Worm (Caenorhabditis elegans) whole organism, L4/young adult: ENCODE results near the gene glt-3.

Experiments used
- dao-5 ChIP-seq: sonication (generic microtip); optimal IDR thresholded peaks from 2 replicates; lab custom pipeline; 2016; ENCODE audit warnings: missing genotype, missing genetic modification characterization, moderate library complexity, missing compliant biosample characterization
- him-1 ChIP-seq: sonication (generic microtip); optimal IDR thresholded peaks from 2 replicates; lab custom pipeline; 2016; ENCODE audit warnings: missing genotype, missing genetic modification reagents, missing genetic modification characterization, missing compliant biosample characterization

DNA sequence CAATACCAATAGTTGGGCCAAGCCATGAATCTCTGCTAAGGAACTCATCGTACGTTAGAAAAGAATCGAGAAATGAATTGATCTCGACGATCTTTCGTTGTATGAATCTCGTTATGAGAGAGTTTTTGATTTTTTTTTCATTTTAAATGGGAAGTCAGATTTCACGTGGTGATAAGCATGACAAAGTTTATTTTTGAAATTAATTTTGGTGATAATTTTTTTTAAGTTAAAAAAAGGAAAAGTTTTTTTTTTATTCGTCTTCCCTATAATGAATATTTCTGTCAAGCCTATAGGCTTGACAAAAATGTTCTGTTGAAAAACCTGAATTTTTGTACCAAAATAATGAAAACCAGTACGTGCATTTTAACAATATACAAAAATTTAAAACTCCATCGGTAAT is 5.8 kb downstream of the glt-3 start, which contains the start of gene K08F4.5:
- no peak for TF ChIP-seq dao-5 (tag; lab: Kevin White, UChicago)
- no peak for TF ChIP-seq him-1 (tag; lab: Kevin White, UChicago)
